Fruit fly (Drosophila melanogaster) whole organism, embryonic: ENCODE results near the gene mrva.

Experiments used
- B-H1 ChIP-seq: fragments of 200-800 bp; sonication (Bioruptor generic); IDR thresholded peaks from 3 replicates; pipeline ENCODE4 v1.3.6; 2022; ENCODE audit warnings: missing biosample characterization, missing genetic modification characterization
- C15 ChIP-seq: fragments of 200-800 bp; sonication (Bioruptor generic); IDR thresholded peaks from 3 replicates; pipeline ENCODE4 v1.3.6; 2022; ENCODE audit warnings: missing biosample characterization, missing genetic modification characterization
- CG10959 ChIP-seq: fragments of 200-800 bp; sonication (Bioruptor generic); IDR thresholded peaks from 2 replicates; pipeline ENCODE4 v1.3.6; 2022; ENCODE audit warnings: missing biosample characterization, missing genetic modification characterization
- CG12071 ChIP-seq: fragments of 200-800 bp; sonication (Bioruptor generic); optimal IDR thresholded peaks from 3 replicates; lab custom pipeline; 2018; ENCODE audit warnings: missing biosample characterization, mild to moderate bottlenecking, missing genetic modification characterization
- CG14965 ChIP-seq: fragments of 200-800 bp; sonication (Bioruptor generic); optimal IDR thresholded peaks from 2 replicates; lab custom pipeline; 2016; ENCODE audit warnings: missing biosample characterization, missing genetic modification characterization, borderline replicate concordance
- CG1792 ChIP-seq: fragments of 200-800 bp; sonication (Bioruptor generic); optimal IDR thresholded peaks from 2 replicates; lab custom pipeline; 2016; ENCODE audit warnings: missing biosample characterization, missing genetic modification characterization
- CG2116 ChIP-seq: fragments of 200-800 bp; sonication (Bioruptor generic); optimal IDR thresholded peaks from 3 replicates; lab custom pipeline; 2018; ENCODE audit warnings: missing biosample characterization, mild to moderate bottlenecking, missing genetic modification characterization
- CG2129 ChIP-seq: fragments of 200-800 bp; sonication (Bioruptor generic); IDR thresholded peaks from 2 replicates; pipeline ENCODE4 v1.3.6; 2022; ENCODE audit warnings: missing biosample characterization, missing genetic modification characterization; ENCODE audit not compliant: partially characterized antibody
- CG30403 ChIP-seq: fragments of 200-800 bp; sonication (Bioruptor generic); optimal IDR thresholded peaks from 3 replicates; lab custom pipeline; 2016; ENCODE audit warnings: missing biosample characterization, missing genetic modification characterization
- CG30431 ChIP-seq: fragments of 200-800 bp; sonication (Bioruptor generic); optimal IDR thresholded peaks from 2 replicates; lab custom pipeline; 2017; ENCODE audit warnings: missing biosample characterization, missing genetic modification characterization
- CG33557 ChIP-seq: fragments of 200-800 bp; sonication (Bioruptor generic); optimal IDR thresholded peaks from 2 replicates; lab custom pipeline; 2019; ENCODE audit warnings: missing biosample characterization, mild to moderate bottlenecking, missing genetic modification characterization, moderate library complexity
- CG34224 ChIP-seq: fragments of 200-800 bp; sonication (Bioruptor generic); IDR thresholded peaks from 3 replicates; pipeline ENCODE4 v1.3.6; 2022; ENCODE audit warnings: missing biosample characterization, missing genetic modification characterization; ENCODE audit not compliant: partially characterized antibody
- CG3995 ChIP-seq: fragments of 200-800 bp; sonication (Bioruptor generic); optimal IDR thresholded peaks from 3 replicates; lab custom pipeline; 2016; ENCODE audit warnings: missing biosample characterization, missing genetic modification characterization
- CG4854 ChIP-seq: fragments of 200-800 bp; sonication (Bioruptor generic); optimal IDR thresholded peaks from 2 replicates; lab custom pipeline; 2016; ENCODE audit warnings: missing biosample characterization, missing genetic modification characterization, inconsistent platforms
- CG6791 ChIP-seq: fragments of 200-800 bp; sonication (Bioruptor generic); IDR thresholded peaks from 3 replicates; pipeline ENCODE4 v1.3.6; 2022; ENCODE audit warnings: missing biosample characterization, missing genetic modification characterization; ENCODE audit not compliant: partially characterized antibody
- CG6813 ChIP-seq: fragments of 200-800 bp; sonication (Bioruptor generic); optimal IDR thresholded peaks from 2 replicates; lab custom pipeline; 2017; ENCODE audit warnings: missing biosample characterization, missing genetic modification characterization, mild to moderate bottlenecking, moderate library complexity, missing genetic modification reagents
- CG7987 ChIP-seq: fragments of 200-800 bp; sonication (Bioruptor generic); optimal IDR thresholded peaks from 2 replicates; lab custom pipeline; 2018; ENCODE audit warnings: missing biosample characterization, mild to moderate bottlenecking, missing genetic modification characterization, moderate library complexity
- CG8478 ChIP-seq: fragments of >200 bp; optimal IDR thresholded peaks from 2 replicates; lab custom pipeline; 2018
- CG9817 ChIP-seq: fragments of 200-800 bp; sonication (Bioruptor generic); optimal IDR thresholded peaks from 2 replicates; lab custom pipeline; 2018; ENCODE audit warnings: missing biosample characterization, mild to moderate bottlenecking, missing genetic modification characterization, moderate library complexity
- CHES-1-like ChIP-seq: fragments of 200-800 bp; sonication (Bioruptor generic); optimal IDR thresholded peaks from 2 replicates; lab custom pipeline; 2016; ENCODE audit warnings: missing biosample characterization, missing genetic modification characterization
- Dbx ChIP-seq: fragments of 200-800 bp; sonication (Bioruptor generic); IDR thresholded peaks from 3 replicates; pipeline ENCODE4 v1.3.6; 2022; ENCODE audit warnings: missing biosample characterization, missing genetic modification characterization
- Fer1 ChIP-seq: fragments of 200-800 bp; sonication (Bioruptor generic); optimal IDR thresholded peaks from 2 replicates; lab custom pipeline; 2017; ENCODE audit warnings: missing biosample characterization, mild to moderate bottlenecking, missing genetic modification characterization
- HLH54F ChIP-seq: fragments of 200-800 bp; sonication (Bioruptor generic); optimal IDR thresholded peaks from 3 replicates; lab custom pipeline; 2016; ENCODE audit warnings: missing biosample characterization, missing genetic modification characterization
- Hr78 ChIP-seq, 2 experiments: fragments of 200-800 bp in 1 of 2; fragments of >200 bp in 1 of 2; sonication (Bioruptor generic) in 1 of 2; optimal IDR thresholded peaks; 2 replicates each; lab custom pipeline; 2017 to 2019; ENCODE audit warnings: missing biosample characterization in 2 of 2, missing genetic modification characterization in 2 of 2, mild to moderate bottlenecking in 1 of 2, moderate library complexity in 1 of 2
- Myb ChIP-seq: fragments of 200-800 bp; sonication (Bioruptor generic); optimal IDR thresholded peaks from 2 replicates; lab custom pipeline; 2016; ENCODE audit warnings: missing biosample characterization, missing genetic modification characterization
- bbx ChIP-seq: fragments of 200-800 bp; sonication (Bioruptor generic); IDR thresholded peaks from 2 replicates; pipeline ENCODE4 v1.3.6; 2022; ENCODE audit warnings: missing biosample characterization, missing genetic modification characterization; ENCODE audit not compliant: partially characterized antibody
- crc ChIP-seq: fragments of 200-800 bp; sonication (Bioruptor generic); optimal IDR thresholded peaks from 2 replicates; lab custom pipeline; 2016; ENCODE audit warnings: missing biosample characterization, missing genetic modification characterization
- dan ChIP-seq: fragments of 200-800 bp; sonication (Bioruptor generic); IDR thresholded peaks from 2 replicates; pipeline ENCODE4 v1.3.6; 2022; ENCODE audit warnings: missing biosample characterization, missing genetic modification characterization
- disco-r ChIP-seq: fragments of 200-800 bp; sonication (Bioruptor generic); optimal IDR thresholded peaks from 2 replicates; lab custom pipeline; 2016; ENCODE audit warnings: missing biosample characterization, missing genetic modification characterization
- dmrt11E ChIP-seq: fragments of 200-800 bp; sonication (Bioruptor generic); optimal IDR thresholded peaks from 3 replicates; lab custom pipeline; 2018; ENCODE audit warnings: missing biosample characterization, mild to moderate bottlenecking, missing genetic modification characterization, moderate library complexity
- dpn ChIP-seq, 2 experiments: fragments of 200-800 bp; sonication (Bioruptor generic); optimal IDR thresholded peaks; 3 replicates each; lab custom pipeline; 2016; ENCODE audit warnings: missing biosample characterization in 2 of 2, missing genetic modification characterization in 2 of 2
- ems ChIP-seq: fragments of 200-800 bp; sonication (Bioruptor generic); optimal IDR thresholded peaks from 3 replicates; lab custom pipeline; 2016; ENCODE audit warnings: missing biosample characterization, missing genetic modification characterization
- eyg ChIP-seq: fragments of 200-800 bp; sonication (Bioruptor generic); optimal IDR thresholded peaks from 3 replicates; lab custom pipeline; 2016; ENCODE audit warnings: missing biosample characterization, missing genetic modification characterization
- hbn ChIP-seq: fragments of 200-800 bp; sonication (Bioruptor generic); IDR thresholded peaks from 2 replicates; pipeline ENCODE4 v1.3.6; 2022; ENCODE audit warnings: missing biosample characterization, missing genetic modification characterization; ENCODE audit not compliant: partially characterized antibody
- her ChIP-seq: fragments of 200-800 bp; sonication (Bioruptor generic); optimal IDR thresholded peaks from 2 replicates; lab custom pipeline; 2016; ENCODE audit warnings: missing biosample characterization, missing genetic modification characterization
- jing ChIP-seq: fragments of 200-800 bp; sonication (Bioruptor generic); optimal IDR thresholded peaks from 2 replicates; lab custom pipeline; 2018; ENCODE audit warnings: missing biosample characterization, mild to moderate bottlenecking, missing genetic modification characterization
- lmd ChIP-seq: fragments of 200-800 bp; sonication (Bioruptor generic); IDR thresholded peaks from 2 replicates; pipeline ENCODE4 v1.3.6; 2022; ENCODE audit warnings: missing biosample characterization, missing genetic modification characterization
- odd ChIP-seq: fragments of 200-800 bp; sonication (Bioruptor generic); optimal IDR thresholded peaks from 2 replicates; lab custom pipeline; 2017; ENCODE audit warnings: missing biosample characterization, mild to moderate bottlenecking, missing genetic modification characterization
- phol ChIP-seq: fragments of 200-800 bp; sonication (Bioruptor generic); optimal IDR thresholded peaks from 3 replicates; lab custom pipeline; 2018; ENCODE audit warnings: missing biosample characterization, mild to moderate bottlenecking, missing genetic modification characterization, moderate library complexity
- salm ChIP-seq: fragments of 200-800 bp; sonication (Bioruptor generic); optimal IDR thresholded peaks from 2 replicates; lab custom pipeline; 2018; ENCODE audit warnings: missing biosample characterization, mild to moderate bottlenecking, missing genetic modification characterization
- sd ChIP-seq: fragments of 200-800 bp; sonication (Bioruptor generic); optimal IDR thresholded peaks from 3 replicates; lab custom pipeline; 2018; ENCODE audit warnings: missing biosample characterization, mild to moderate bottlenecking, missing genetic modification characterization, moderate library complexity
- sens ChIP-seq: fragments of 200-800 bp; sonication (Bioruptor generic); peaks from one replicate; lab custom pipeline; 2016; ENCODE audit warnings: missing biosample characterization, missing genetic modification characterization
- sim ChIP-seq: fragments of 200-800 bp; sonication (Bioruptor generic); IDR thresholded peaks from 2 replicates; pipeline ENCODE4 v1.3.6; 2022; ENCODE audit warnings: missing biosample characterization, missing genetic modification characterization
- sima ChIP-seq: fragments of 200-800 bp; sonication (Bioruptor generic); optimal IDR thresholded peaks from 2 replicates; lab custom pipeline; 2016; ENCODE audit warnings: missing biosample characterization, missing genetic modification characterization
- sna ChIP-seq: fragments of 200-800 bp; sonication (Bioruptor generic); IDR thresholded peaks from 2 replicates; pipeline ENCODE4 v1.3.6; 2022; ENCODE audit warnings: missing biosample characterization, missing genetic modification characterization; ENCODE audit not compliant: partially characterized antibody
- stwl ChIP-seq: fragments of 200-800 bp; sonication (Bioruptor generic); optimal IDR thresholded peaks from 3 replicates; lab custom pipeline; 2018; ENCODE audit warnings: missing biosample characterization, mild to moderate bottlenecking, missing genetic modification characterization, moderate library complexity
- tup ChIP-seq: fragments of 200-800 bp; sonication (Bioruptor generic); optimal IDR thresholded peaks from 2 replicates; lab custom pipeline; 2016; ENCODE audit warnings: missing biosample characterization, mild to moderate bottlenecking, missing genetic modification characterization, moderate library complexity
- unpg ChIP-seq: fragments of 200-800 bp; sonication (Bioruptor generic); optimal IDR thresholded peaks from 3 replicates; lab custom pipeline; 2018; ENCODE audit warnings: missing biosample characterization, mild to moderate bottlenecking, missing genetic modification characterization, moderate library complexity
- zf30C ChIP-seq: fragments of 200-800 bp; sonication (Bioruptor generic); optimal IDR thresholded peaks from 3 replicates; lab custom pipeline; 2018; ENCODE audit warnings: missing biosample characterization, mild to moderate bottlenecking, missing genetic modification characterization

Gene mrva

dm6 chr3L:7328567-7329253 is at the start of gene mrva, which contains the start of the genes CG42307 and mus312 (continued):
- peak; percentile 89 for TF ChIP-seq phol (tag; lab: Kevin White, UChicago)
- TF ChIP-seq CG8478 (lab: Kevin White, UChicago) = no peak
- TF ChIP-seq Dbx (GFP tag; lab: Robert Waterston, UW) = peak; percentile 83
- TF ChIP-seq ems (GFP tag; lab: Kevin White, UChicago) = peak; percentile 33
- no peak; the same call in 1 of the 2 replicates for TF ChIP-seq hbn (GFP tag; lab: Robert Waterston, UW)
- no peak for TF ChIP-seq eyg (GFP tag; lab: Kevin White, UChicago)
- TF ChIP-seq salm = peak; percentile 87
- peak; percentile 85 for TF ChIP-seq CG2116 (GFP tag; lab: Kevin White, UChicago)
- peak in 1 of 2 experiments; percentile 55 for TF ChIP-seq Hr78 (GFP tag; optimal IDR thresholded peaks at IDR 0.05; lab: Kevin White, UChicago)
- peak; percentile 42 for TF ChIP-seq zf30C (GFP tag; lab: Kevin White, UChicago)
- 0 out of 3 replicates have a peak, but pooled peaks have one; percentile 55 for TF ChIP-seq CG6791
- 0 out of 2 replicates have a peak, but pooled peaks have one; percentile 48 for TF ChIP-seq sna
- no peak for TF ChIP-seq sima (GFP tag; lab: Kevin White, UChicago)
- TF ChIP-seq unpg (GFP tag; lab: Kevin White, UChicago) = peak; percentile 94
- peak; percentile 49 for TF ChIP-seq HLH54F (GFP tag; lab: Kevin White, UChicago)
- no peak for TF ChIP-seq jing (GFP tag; lab: Kevin White, UChicago)
- TF ChIP-seq sim (GFP tag; lab: Robert Waterston, UW) = 0 out of 2 replicates have a peak, but pooled peaks have one; percentile 13
- TF ChIP-seq CG30431 (GFP tag; lab: Kevin White, UChicago) = peak; percentile 56
- peak; percentile 90 for TF ChIP-seq stwl (tag; lab: Kevin White, UChicago)
- TF ChIP-seq dan (GFP tag; lab: Robert Waterston, UW) = no peak
- peak; percentile 31 for TF ChIP-seq CG7987 (GFP tag; lab: Kevin White, UChicago)
- peak; percentile 28 for TF ChIP-seq CG1792 (GFP tag; lab: Kevin White, UChicago)
- peak; percentile 24 to 87 for TF ChIP-seq dpn (GFP tag; optimal IDR thresholded peaks at IDR 0.05; lab: Kevin White, UChicago)
- peak; percentile 93 for TF ChIP-seq CG33557 (GFP tag; lab: Kevin White, UChicago)
- TF ChIP-seq lmd (GFP tag; lab: Robert Waterston, UW) = peak; percentile 82
- TF ChIP-seq disco-r (GFP tag; lab: Kevin White, UChicago) = no peak
- TF ChIP-seq CG30403 (GFP tag; lab: Kevin White, UChicago) = peak; percentile 84
- TF ChIP-seq C15 (GFP tag; lab: Robert Waterston, UW) = 0 out of 3 replicates have a peak, but pooled peaks have one; percentile 66
- TF ChIP-seq Myb (GFP tag; lab: Kevin White, UChicago) = peak; percentile 1
- TF ChIP-seq CG3995 (GFP tag; lab: Kevin White, UChicago) = no peak
- TF ChIP-seq CG34224 (GFP tag; lab: Robert Waterston, UW) = no peak
- TF ChIP-seq bbx (GFP tag; lab: Robert Waterston, UW) = peak; percentile 55; the same call in 1 of the 2 replicates
- TF ChIP-seq CHES-1-like (GFP tag; lab: Kevin White, UChicago) = peak; percentile 29
- peak; percentile 89 for TF ChIP-seq Fer1 (GFP tag; lab: Kevin White, UChicago)
- peak; percentile 42 for TF ChIP-seq tup (GFP tag; lab: Kevin White, UChicago)
- no peak for TF ChIP-seq CG12071 (GFP tag; lab: Kevin White, UChicago)
- TF ChIP-seq dmrt11E (tag; lab: Kevin White, UChicago) = peak; percentile 91
- peak; percentile 85 for TF ChIP-seq CG6813 (GFP tag; lab: Kevin White, UChicago)
- TF ChIP-seq CG4854 (GFP tag; lab: Kevin White, UChicago) = no peak
- TF ChIP-seq CG10959 (GFP tag; lab: Robert Waterston, UW) = peak; percentile 54
- TF ChIP-seq CG9817 (tag; lab: Kevin White, UChicago) = peak; percentile 94
- TF ChIP-seq odd (GFP tag; lab: Kevin White, UChicago) = peak; percentile 88
- TF ChIP-seq sd = no peak
- TF ChIP-seq sens (GFP tag; lab: Kevin White, UChicago) = peak; percentile 93
- TF ChIP-seq crc (GFP tag; lab: Kevin White, UChicago) = no peak
- no peak for TF ChIP-seq CG14965 (GFP tag; lab: Kevin White, UChicago)
- no peak for TF ChIP-seq CG2129 (GFP tag; lab: Robert Waterston, UW)
- TF ChIP-seq B-H1 (GFP tag; lab: Robert Waterston, UW) = peak; percentile 55
- peak; percentile 34 for TF ChIP-seq her (GFP tag; lab: Kevin White, UChicago)
